Worm (Caenorhabditis elegans): ENCODE results near the gene K02F6.1.
"Not testable (repeated sequence)": the region's sequence is repeated elsewhere in the genome, so short reads cannot be mapped to it uniquely, and the experiment has no call there.

K02F6.1 gene

DNA sequence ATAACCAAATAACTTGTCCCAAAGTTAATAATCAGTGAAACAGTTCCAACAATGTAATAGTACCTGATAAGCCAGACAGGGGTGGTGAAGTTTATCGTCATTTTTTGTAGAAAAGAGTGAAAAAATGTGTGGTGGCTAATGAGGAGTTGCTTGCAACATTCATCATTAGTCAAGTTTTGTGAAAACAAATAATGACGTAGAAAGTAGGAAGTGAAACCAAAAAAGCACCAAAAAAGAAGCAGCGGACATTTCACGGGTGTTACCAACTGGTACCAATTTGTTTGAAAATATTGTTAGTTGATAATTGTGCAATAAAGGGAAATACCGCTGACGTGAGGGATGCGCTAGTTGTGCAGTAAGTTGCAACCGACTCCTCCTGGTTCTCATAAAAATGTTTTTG, 31.7 kb downstream of the K02F6.1 start, which contains the start of gene sri-36:
Gene sri-36, minus strand, starts transcription at position 101 of the 400 bp plus-strand sequence.
- TF ChIP-seq unc-62 (GFP tag; optimal IDR thresholded peaks at IDR 0.05), result no peak

ce11 chrII:2586861-2587554, 33.2 kb downstream of the K02F6.1 start, which contains the start of the genes F33H12.7 and sri-39:
Gene F33H12.7, minus strand, starts transcription at chrII:2586911.
Gene sri-39, plus strand, starts transcription at chrII:2587504.
- TF ChIP-seq unc-62 (GFP tag; optimal IDR thresholded peaks at IDR 0.05), result no peak

DNA sequence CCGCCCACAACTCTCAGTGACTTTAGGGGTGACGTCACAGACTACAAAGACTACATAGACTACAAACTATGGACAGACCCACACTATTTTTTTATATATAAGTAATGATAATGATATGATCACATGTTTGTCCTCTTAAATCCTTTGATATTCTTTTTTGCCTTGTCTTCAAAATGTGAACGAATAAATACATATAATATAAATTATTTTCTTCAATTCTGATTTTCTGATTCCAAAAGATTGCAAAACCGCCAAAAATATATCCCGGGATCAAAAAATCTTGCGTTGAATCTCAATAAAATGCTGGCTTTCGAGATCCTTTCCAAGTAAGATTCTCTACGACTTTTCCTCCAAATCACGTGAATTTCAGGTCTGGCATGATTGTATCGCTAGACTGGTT, 46.4 kb downstream of the K02F6.1 start, which contains the start of gene F33H12.1:
Gene F33H12.1, plus strand, starts transcription at position 301 of the 400 bp plus-strand sequence.
- not testable (repeated sequence) for TF ChIP-seq unc-62 (GFP tag; optimal IDR thresholded peaks at IDR 0.05)

ce11 chrII:2600931-2601330, 47.2 kb downstream of the K02F6.1 start:
- no peak for TF ChIP-seq unc-62 (GFP tag; optimal IDR thresholded peaks at IDR 0.05)

DNA sequence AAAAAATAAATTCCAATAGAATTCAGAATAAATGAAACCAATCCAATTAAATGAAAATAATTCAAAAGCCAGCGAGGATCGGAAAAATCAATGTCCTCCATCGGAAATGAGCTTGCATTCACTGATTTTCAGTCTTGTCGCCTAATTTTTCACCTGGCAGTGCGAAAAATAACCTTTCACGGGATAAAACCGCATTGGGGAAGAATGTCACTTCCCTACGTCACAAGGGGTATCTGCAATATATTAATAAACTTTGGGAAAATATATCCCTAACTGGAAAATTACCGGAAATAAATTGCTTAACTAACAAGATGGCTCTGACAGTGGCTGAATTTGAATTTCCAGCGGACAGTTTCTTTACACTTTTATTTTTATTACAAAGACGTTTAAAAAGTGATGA, 51.6 kb downstream of the K02F6.1 start, which contains the start of gene sri-77:
Gene sri-77, minus strand, starts transcription at position 101 of the 400 bp plus-strand sequence.
- no peak for TF ChIP-seq unc-62 (GFP tag; optimal IDR thresholded peaks at IDR 0.05)

All from whole organism, dauer.